Worm (Caenorhabditis elegans): ENCODE results near the gene T27E7.5.

- TF ChIP-seq klf-2 (GFP tag; conservative IDR thresholded peaks at IDR 0.05) (no peak), flt-1 (GFP tag; IDR thresholded peaks at IDR 0.05) (no peak), T22C8.4 (GFP tag; IDR thresholded peaks at IDR 0.05) (no peak), med-1 (GFP tag; optimal IDR thresholded peaks at IDR 0.05; ENCODE audit: insufficient read depth) (no peak), ztf-23 (GFP tag; IDR thresholded peaks at IDR 0.05) (no peak), ztf-29 (GFP tag; IDR thresholded peaks at IDR 0.05) (no peak)
Observed at ce11 chrIV:14547292-14547691, 10.3 kb downstream of the T27E7.5 start.
